Worm (Caenorhabditis elegans) whole organism, L4/young adult: Measurements from ENCODE around the gene mltn-3.

ENCODE experiments used
- W03F9.2 ChIP-seq: fragments of 150-350 bp; optimal IDR thresholded peaks from 2 replicates; lab custom pipeline; 2014; ENCODE audit warnings: missing biosample characterization, missing genetic modification characterization
- dao-5 ChIP-seq: sonication (generic microtip); optimal IDR thresholded peaks from 2 replicates; lab custom pipeline; 2016; ENCODE audit warnings: missing genotype, missing genetic modification characterization, moderate library complexity, missing compliant biosample characterization
- him-1 ChIP-seq: sonication (generic microtip); optimal IDR thresholded peaks from 2 replicates; lab custom pipeline; 2016; ENCODE audit warnings: missing genotype, missing genetic modification reagents, missing genetic modification characterization, missing compliant biosample characterization

- TF ChIP-seq him-1 (tag; lab: Kevin White, UChicago) (no peak), W03F9.2 (tag; lab: Kevin White, UChicago) (no peak), dao-5 (tag; lab: Kevin White, UChicago) (no peak)
These were observed 33.7 kb upstream of the mltn-3 start, which contains the start of gene hda-10 for ce11 chrII:13882405-13882804.
